Fruit fly (Drosophila melanogaster) whole organism, embryonic: ENCODE data around the gene Nse4.

Source experiments
- CG10209 ChIP-seq: fragments of 200-800 bp; sonication (Bioruptor generic); optimal IDR thresholded peaks from 3 replicates; lab custom pipeline; 2017; ENCODE audit warnings: missing biosample characterization, mild to moderate bottlenecking, missing genetic modification characterization, missing genetic modification reagents
- CG12155 ChIP-seq: fragments of 200-800 bp; sonication (Bioruptor generic); optimal IDR thresholded peaks from 3 replicates; lab custom pipeline; 2016; ENCODE audit warnings: missing biosample characterization, missing genetic modification characterization
- CG12236 ChIP-seq: fragments of 200-800 bp; sonication (Bioruptor generic); optimal IDR thresholded peaks from 2 replicates; lab custom pipeline; 2016; ENCODE audit warnings: missing biosample characterization, missing genetic modification characterization
- CG12769 ChIP-seq: fragments of 200-800 bp; sonication (Bioruptor generic); optimal IDR thresholded peaks from 2 replicates; lab custom pipeline; 2019; ENCODE audit warnings: missing biosample characterization, mild to moderate bottlenecking, missing genetic modification characterization, moderate library complexity
- CG13424 ChIP-seq: fragments of 200-800 bp; sonication (Bioruptor generic); optimal IDR thresholded peaks from 2 replicates; lab custom pipeline; 2019; ENCODE audit warnings: missing biosample characterization, mild to moderate bottlenecking, missing genetic modification characterization, moderate library complexity
- CG15514 ChIP-seq: fragments of 200-800 bp; sonication (Bioruptor generic); optimal IDR thresholded peaks from 3 replicates; lab custom pipeline; 2017; ENCODE audit warnings: missing biosample characterization, missing genetic modification characterization, mild to moderate bottlenecking, moderate library complexity, missing genetic modification reagents
- CG15601 ChIP-seq: fragments of 200-800 bp; sonication (Bioruptor generic); optimal IDR thresholded peaks from 3 replicates; lab custom pipeline; 2019; ENCODE audit warnings: missing biosample characterization, mild to moderate bottlenecking, missing genetic modification characterization, moderate library complexity
- CG1647 ChIP-seq: fragments of 200-800 bp; sonication (Bioruptor generic); optimal IDR thresholded peaks from 3 replicates; lab custom pipeline; 2016; ENCODE audit warnings: missing biosample characterization, missing genetic modification characterization
- CG18262 ChIP-seq: fragments of 200-800 bp; optimal IDR thresholded peaks from 3 replicates; lab custom pipeline; 2019; ENCODE audit warnings: missing biosample characterization, mild to moderate bottlenecking, missing genetic modification characterization, moderate library complexity
- CG1832 ChIP-seq: fragments of 200-800 bp; sonication (Bioruptor generic); optimal IDR thresholded peaks from 2 replicates; lab custom pipeline; 2017; ENCODE audit warnings: missing biosample characterization, mild to moderate bottlenecking, missing genetic modification characterization, inconsistent platforms
- CG2116 ChIP-seq: fragments of 200-800 bp; sonication (Bioruptor generic); optimal IDR thresholded peaks from 3 replicates; lab custom pipeline; 2018; ENCODE audit warnings: missing biosample characterization, mild to moderate bottlenecking, missing genetic modification characterization
- CG3995 ChIP-seq: fragments of 200-800 bp; sonication (Bioruptor generic); optimal IDR thresholded peaks from 3 replicates; lab custom pipeline; 2016; ENCODE audit warnings: missing biosample characterization, missing genetic modification characterization
- CG4282 ChIP-seq: fragments of 200-800 bp; sonication (Bioruptor generic); optimal IDR thresholded peaks from 2 replicates; lab custom pipeline; 2016; ENCODE audit warnings: missing biosample characterization, missing genetic modification characterization
- CG4820 ChIP-seq: fragments of 200-800 bp; sonication (Bioruptor generic); optimal IDR thresholded peaks from 3 replicates; lab custom pipeline; 2016; ENCODE audit warnings: missing biosample characterization, missing genetic modification characterization
- CG5180 ChIP-seq: fragments of 200-800 bp; sonication (Bioruptor generic); optimal IDR thresholded peaks from 3 replicates; lab custom pipeline; 2017; ENCODE audit warnings: missing biosample characterization, missing genetic modification characterization, mild to moderate bottlenecking, moderate library complexity, missing genetic modification reagents
- CG6689 ChIP-seq: fragments of 200-800 bp; sonication (Bioruptor generic); IDR thresholded peaks from 2 replicates; pipeline ENCODE4 v1.3.6; 2022; ENCODE audit warnings: missing biosample characterization, missing genetic modification characterization
- CG6813 ChIP-seq: fragments of 200-800 bp; sonication (Bioruptor generic); optimal IDR thresholded peaks from 2 replicates; lab custom pipeline; 2017; ENCODE audit warnings: missing biosample characterization, missing genetic modification characterization, mild to moderate bottlenecking, moderate library complexity, missing genetic modification reagents
- CG9797 ChIP-seq: fragments of 200-800 bp; sonication (Bioruptor generic); optimal IDR thresholded peaks from 3 replicates; lab custom pipeline; 2018; ENCODE audit warnings: missing biosample characterization, mild to moderate bottlenecking, missing genetic modification characterization
- Fer2 ChIP-seq: fragments of 200-800 bp; sonication (Bioruptor generic); optimal IDR thresholded peaks from 2 replicates; lab custom pipeline; 2018; ENCODE audit warnings: missing biosample characterization, mild to moderate bottlenecking, missing genetic modification characterization, moderate library complexity
- Hr78 ChIP-seq, 2 experiments: fragments of 200-800 bp in 1 of 2; fragments of >200 bp in 1 of 2; sonication (Bioruptor generic) in 1 of 2; optimal IDR thresholded peaks; 2 replicates each; lab custom pipeline; 2017 to 2019; ENCODE audit warnings: missing biosample characterization in 2 of 2, missing genetic modification characterization in 2 of 2, mild to moderate bottlenecking in 1 of 2, moderate library complexity in 1 of 2
- Jarid2 ChIP-seq: fragments of 200-800 bp; sonication (Bioruptor generic); optimal IDR thresholded peaks from 3 replicates; lab custom pipeline; 2017; ENCODE audit warnings: mild to moderate bottlenecking, missing biosample characterization, missing genetic modification reagents, missing genetic modification characterization
- Mad ChIP-seq: fragments of 200-800 bp; sonication (Bioruptor generic); optimal IDR thresholded peaks from 2 replicates; lab custom pipeline; 2016; ENCODE audit warnings: missing biosample characterization, missing genetic modification characterization
- Meics ChIP-seq: fragments of 200-800 bp; sonication (Bioruptor generic); optimal IDR thresholded peaks from 2 replicates; lab custom pipeline; 2017; ENCODE audit warnings: missing biosample characterization, mild to moderate bottlenecking, missing genetic modification characterization
- Sin3A ChIP-seq: fragments of >200 bp; optimal IDR thresholded peaks from 2 replicates; lab custom pipeline; 2018
- Stat92E ChIP-seq, 3 experiments: fragments of >200 bp in 2 of 3; fragments of 200-800 bp in 1 of 3; sonication (Bioruptor generic) in 1 of 3; optimal IDR thresholded peaks; 2 replicates each; lab custom pipeline; 2017 to 2019; ENCODE audit warnings: missing biosample characterization in 3 of 3, missing genetic modification characterization in 3 of 3, mild to moderate bottlenecking in 1 of 3, moderate library complexity in 1 of 3
- Trl ChIP-seq, 3 experiments: fragments of >200 bp in 2 of 3; fragments of 200-800 bp in 1 of 3; sonication (Bioruptor generic) in 1 of 3; optimal IDR thresholded peaks; 2 replicates in 1 of 3; 3 replicates in 2 of 3; lab custom pipeline; 2016 to 2017; ENCODE audit warnings: missing biosample characterization in 1 of 3, missing genetic modification characterization in 1 of 3
- Xbp1 ChIP-seq: fragments of 200-800 bp; sonication (Bioruptor generic); optimal IDR thresholded peaks from 3 replicates; lab custom pipeline; 2016; ENCODE audit warnings: missing biosample characterization, mild to moderate bottlenecking, missing genetic modification characterization
- Xrp1 ChIP-seq: fragments of 200-800 bp; sonication (Bioruptor generic); IDR thresholded peaks from 2 replicates; pipeline ENCODE4 v1.3.6; 2022; ENCODE audit warnings: missing biosample characterization, missing genetic modification characterization
- ab ChIP-seq: fragments of 200-800 bp; sonication (Bioruptor generic); optimal IDR thresholded peaks from 2 replicates; lab custom pipeline; 2016; ENCODE audit warnings: missing biosample characterization, missing genetic modification characterization
- chif ChIP-seq, 2 experiments: fragments of 200-800 bp; sonication (Bioruptor generic); optimal IDR thresholded peaks; 3 replicates each; lab custom pipeline; 2016; ENCODE audit warnings: missing biosample characterization in 2 of 2, missing genetic modification characterization in 2 of 2
- dmrt11E ChIP-seq: fragments of 200-800 bp; sonication (Bioruptor generic); optimal IDR thresholded peaks from 3 replicates; lab custom pipeline; 2018; ENCODE audit warnings: missing biosample characterization, mild to moderate bottlenecking, missing genetic modification characterization, moderate library complexity
- gcm2 ChIP-seq: fragments of 200-800 bp; sonication (Bioruptor generic); optimal IDR thresholded peaks from 2 replicates; lab custom pipeline; 2016; ENCODE audit warnings: missing biosample characterization, missing genetic modification characterization
- grn ChIP-seq: fragments of 200-800 bp; sonication (Bioruptor generic); optimal IDR thresholded peaks from 3 replicates; lab custom pipeline; 2017; ENCODE audit warnings: missing biosample characterization, missing genetic modification characterization
- ham ChIP-seq: fragments of 200-800 bp; sonication (Bioruptor generic); IDR thresholded peaks from 2 replicates; pipeline ENCODE4 v1.3.6; 2022; ENCODE audit warnings: missing biosample characterization, missing genetic modification characterization
- hb ChIP-seq: fragments of 200-800 bp; sonication (Bioruptor generic); IDR thresholded peaks from 3 replicates; pipeline ENCODE4 v1.3.6; 2022; ENCODE audit warnings: missing biosample characterization, missing genetic modification characterization; ENCODE audit not compliant: partially characterized antibody
- hth ChIP-seq: fragments of >200 bp; optimal IDR thresholded peaks from 2 replicates; lab custom pipeline; 2017; ENCODE audit warnings: inconsistent platforms
- lmd ChIP-seq: fragments of 200-800 bp; sonication (Bioruptor generic); IDR thresholded peaks from 2 replicates; pipeline ENCODE4 v1.3.6; 2022; ENCODE audit warnings: missing biosample characterization, missing genetic modification characterization
- lov ChIP-seq, 2 experiments: fragments of 200-800 bp in 1 of 2; fragments of >200 bp in 1 of 2; sonication (Bioruptor generic) in 1 of 2; IDR thresholded peaks in 1 of 2; optimal IDR thresholded peaks in 1 of 2; 2 replicates in 1 of 2; 3 replicates in 1 of 2; pipeline versions ENCODE4 v1.3.6 to Lab custom; 2017 to 2022; ENCODE audit warnings: missing biosample characterization in 1 of 2, missing genetic modification characterization in 1 of 2
- maf-S ChIP-seq: fragments of 200-800 bp; sonication (Bioruptor generic); optimal IDR thresholded peaks from 2 replicates; lab custom pipeline; 2016; ENCODE audit warnings: missing biosample characterization, missing genetic modification characterization
- nerfin-2 ChIP-seq: fragments of 200-800 bp; sonication (Bioruptor generic); IDR thresholded peaks from 2 replicates; pipeline ENCODE4 v1.3.6; 2022; ENCODE audit warnings: missing biosample characterization, missing genetic modification characterization; ENCODE audit not compliant: partially characterized antibody
- nmo ChIP-seq: fragments of 200-800 bp; sonication (Bioruptor generic); optimal IDR thresholded peaks from 2 replicates; lab custom pipeline; 2018; ENCODE audit warnings: missing biosample characterization, mild to moderate bottlenecking, missing genetic modification characterization, moderate library complexity
- sens-2 ChIP-seq: fragments of 200-800 bp; sonication (Bioruptor generic); IDR thresholded peaks from 2 replicates; pipeline ENCODE4 v1.3.6; 2022; ENCODE audit warnings: missing biosample characterization, missing genetic modification characterization
- slbo ChIP-seq: fragments of 200-800 bp; sonication (Bioruptor generic); IDR thresholded peaks from 2 replicates; pipeline ENCODE4 v1.3.6; 2022; ENCODE audit warnings: missing biosample characterization, missing genetic modification characterization
- slou ChIP-seq: fragments of 200-800 bp; sonication (Bioruptor generic); optimal IDR thresholded peaks from 3 replicates; lab custom pipeline; 2016; ENCODE audit warnings: missing biosample characterization, missing genetic modification characterization
- so ChIP-seq: fragments of 200-800 bp; sonication (Bioruptor generic); IDR thresholded peaks from 3 replicates; pipeline ENCODE4 v1.3.6; 2022; ENCODE audit warnings: missing biosample characterization, missing genetic modification characterization
- stc ChIP-seq: fragments of 200-800 bp; sonication (Bioruptor generic); IDR thresholded peaks from 2 replicates; pipeline ENCODE4 v1.3.6; 2022; ENCODE audit warnings: missing biosample characterization, missing genetic modification characterization
- tin ChIP-seq: fragments of 200-800 bp; sonication (Bioruptor generic); optimal IDR thresholded peaks from 3 replicates; lab custom pipeline; 2016; ENCODE audit warnings: missing biosample characterization, missing genetic modification characterization
- toy ChIP-seq: fragments of 200-800 bp; sonication (Bioruptor generic); IDR thresholded peaks from 2 replicates; pipeline ENCODE4 v1.3.6; 2022; ENCODE audit warnings: missing biosample characterization, missing genetic modification characterization
- z ChIP-seq: fragments of 200-800 bp; sonication (Bioruptor generic); IDR thresholded peaks from 3 replicates; pipeline ENCODE4 v1.3.6; 2022; ENCODE audit warnings: missing biosample characterization, missing genetic modification characterization

The Nse4 gene

dm6 chr2L:10430802-10431476 is 8.3 kb upstream of the Nse4 start, which contains the start of the genes Bug22 and TfIIB (continued):
- TF ChIP-seq CG1832 (GFP tag; lab: Kevin White, UChicago) (no peak), CG15601 (tag; lab: Kevin White, UChicago) (peak; percentile 61), CG12155 (GFP tag; lab: Kevin White, UChicago) (peak; percentile 72), grn (no peak), CG15514 (GFP tag; lab: Kevin White, UChicago) (peak; percentile 71), CG12769 (tag; lab: Kevin White, UChicago) (no peak), slbo (peak; percentile 86), Xrp1 (GFP tag; lab: Robert Waterston, UW) (peak; percentile 71; the same call in 1 of the 2 replicates), tin (peak; percentile 67), hb (GFP tag; lab: Robert Waterston, UW) (no peak), lov (optimal IDR thresholded peaks at IDR 0.05; lab: Kevin White, UChicago) (no peak), lov (GFP tag; IDR thresholded peaks at IDR 0.05; lab: Robert Waterston, UW) (no peak), chif (GFP tag; optimal IDR thresholded peaks at IDR 0.05; lab: Kevin White, UChicago) (peak; percentile 35 to 41), toy (GFP tag; lab: Robert Waterston, UW) (no peak), Fer2 (tag; lab: Kevin White, UChicago) (peak; percentile 28), stc (GFP tag; lab: Robert Waterston, UW) (peak; percentile 65), CG1647 (GFP tag; lab: Kevin White, UChicago) (peak; percentile 47), so (GFP tag; lab: Robert Waterston, UW) (no peak), Xbp1 (peak; percentile 83), CG2116 (GFP tag; lab: Kevin White, UChicago) (peak; percentile 75), ham (GFP tag; lab: Robert Waterston, UW) (no peak), Stat92E (GFP tag; optimal IDR thresholded peaks at IDR 0.05; lab: Kevin White, UChicago) (no peak), nerfin-2 (no peak), Meics (peak; percentile 74), Mad (GFP tag; lab: Kevin White, UChicago) (peak; percentile 71), CG6689 (GFP tag; lab: Robert Waterston, UW) (peak; percentile 85), Jarid2 (GFP tag; lab: Kevin White, UChicago) (no peak), CG9797 (GFP tag; lab: Kevin White, UChicago) (peak; percentile 32), lmd (GFP tag; lab: Robert Waterston, UW) (no peak; the same call in 1 of the 2 replicates), ab (no peak), CG4282 (GFP tag; lab: Kevin White, UChicago) (peak; percentile 26), CG4820 (peak; percentile 99), nmo (GFP tag; lab: Kevin White, UChicago) (peak; percentile 77), maf-S (GFP tag; lab: Kevin White, UChicago) (peak; percentile 62), CG18262 (tag; lab: Kevin White, UChicago) (peak; percentile 72), sens-2 (no peak), Sin3A (lab: Kevin White, UChicago) (peak; percentile 9), gcm2 (GFP tag; lab: Kevin White, UChicago) (no peak), Hr78 (GFP tag; optimal IDR thresholded peaks at IDR 0.05; lab: Kevin White, UChicago) (no peak), dmrt11E (tag; lab: Kevin White, UChicago) (peak; percentile 59), Trl (optimal IDR thresholded peaks at IDR 0.05; lab: Kevin White, UChicago) (no peak), Trl (GFP tag; optimal IDR thresholded peaks at IDR 0.05; lab: Kevin White, UChicago) (peak; percentile 54), CG12236 (GFP tag; lab: Kevin White, UChicago) (peak; percentile 41), CG3995 (GFP tag; lab: Kevin White, UChicago) (peak; percentile 17), CG10209 (GFP tag; lab: Kevin White, UChicago) (peak; percentile 52), CG13424 (tag; lab: Kevin White, UChicago) (peak; percentile 74), CG5180 (GFP tag; lab: Kevin White, UChicago) (no peak), CG6813 (no peak), z (GFP tag; lab: Robert Waterston, UW) (no peak), hth (lab: Kevin White, UChicago) (no peak), slou (GFP tag; lab: Kevin White, UChicago) (peak; percentile 62)
